Worm (Caenorhabditis elegans) whole organism, L4 larva: ENCODE data around the gene unc-105.

Experiments
- D1046.2 ChIP-seq: fragments of 200-800 bp; sonication (Bioruptor generic); IDR thresholded peaks from 2 replicates; pipeline ENCODE4 v1.3.6; 2022; ENCODE audit warnings: missing genetic modification characterization, missing compliant biosample characterization
- F44E2.7 ChIP-seq: fragments of 200-800 bp; sonication (Bioruptor generic); IDR thresholded peaks from 2 replicates; pipeline ENCODE4 v2.1.2; 2022; ENCODE audit warnings: missing genetic modification characterization, missing compliant biosample characterization
- T20F7.1 ChIP-seq: fragments of 200-800 bp; sonication (Bioruptor generic); optimal IDR thresholded peaks from 2 replicates; lab custom pipeline; 2018; ENCODE audit warnings: mild to moderate bottlenecking, missing genetic modification characterization, missing compliant biosample characterization
- T26A8.4 ChIP-seq: fragments of 200-800 bp; sonication (Bioruptor generic); IDR thresholded peaks from 2 replicates; pipeline ENCODE4 v1.3.6; 2022; ENCODE audit warnings: missing genetic modification characterization, missing compliant biosample characterization
- ZK337.2 ChIP-seq: fragments of 200-800 bp; sonication (Bioruptor generic); IDR thresholded peaks from 2 replicates; pipeline ENCODE4 v1.3.6; 2022; ENCODE audit warnings: missing genetic modification reagents, missing genetic modification characterization, missing compliant biosample characterization
- ZK546.5 ChIP-seq, 2 experiments: sonication (generic microtip); optimal IDR thresholded peaks; 2 replicates each; lab custom pipeline; 2017; ENCODE audit warnings: missing biosample characterization in 2 of 2, missing genetic modification characterization in 2 of 2
- ama-1 ChIP-seq: fragments of 150-350 bp; optimal IDR thresholded peaks from 2 replicates; lab custom pipeline; 2014; ENCODE audit warnings: inconsistent platforms, mixed read lengths
- attf-4 ChIP-seq: sonication (generic microtip); optimal IDR thresholded peaks from 3 replicates; lab custom pipeline; 2017; ENCODE audit warnings: missing biosample characterization, missing genetic modification characterization
- ceh-20 ChIP-seq: fragments of 200-800 bp; sonication (Bioruptor generic); IDR thresholded peaks from 2 replicates; pipeline ENCODE4 v1.3.6; 2022; ENCODE audit warnings: missing genetic modification reagents, missing genetic modification characterization, missing compliant biosample characterization
- ceh-28 ChIP-seq: fragments of 150-350 bp; optimal IDR thresholded peaks from 2 replicates; lab custom pipeline; 2014; ENCODE audit warnings: missing biosample characterization, missing genetic modification reagents, missing genetic modification characterization
- ceh-62 ChIP-seq: sonication (generic microtip); optimal IDR thresholded peaks from 2 replicates; lab custom pipeline; 2017; ENCODE audit warnings: missing biosample characterization, missing genetic modification characterization
- daf-16 ChIP-seq, 3 experiments: sonication (generic microtip); optimal IDR thresholded peaks; 2 replicates each; lab custom pipeline; 2016 to 2017; ENCODE audit warnings: missing genetic modification characterization in 3 of 3, missing genetic modification reagents in 3 of 3, mild to moderate bottlenecking in 2 of 3, missing compliant biosample characterization in 2 of 3, missing biosample characterization in 1 of 3, moderate library complexity in 1 of 3
- daf-8 ChIP-seq: fragments of 200-800 bp; sonication (Bioruptor generic); IDR thresholded peaks from 2 replicates; pipeline ENCODE4 v1.3.6; 2022; ENCODE audit warnings: missing genetic modification characterization, missing compliant biosample characterization
- dmd-6 ChIP-seq: fragments of 200-800 bp; sonication (Bioruptor generic); IDR thresholded peaks from 2 replicates; pipeline ENCODE4 v1.3.6; 2022; ENCODE audit warnings: missing genetic modification reagents, missing genetic modification characterization, missing compliant biosample characterization
- dmd-9 ChIP-seq: fragments of 200-800 bp; sonication (Bioruptor generic); IDR thresholded peaks from 2 replicates; pipeline ENCODE4 v1.3.6; 2022; ENCODE audit warnings: missing genetic modification reagents, missing genetic modification characterization, missing compliant biosample characterization
- dve-1 ChIP-seq: sonication (generic microtip); optimal IDR thresholded peaks from 2 replicates; lab custom pipeline; 2017; ENCODE audit warnings: antibody characterized with exemption, mild to moderate bottlenecking, missing genetic modification characterization, missing compliant biosample characterization; ENCODE audit not compliant: insufficient read depth
- egl-27 ChIP-seq: sonication (generic microtip); optimal IDR thresholded peaks from 3 replicates; lab custom pipeline; 2017; ENCODE audit warnings: missing biosample characterization, missing genetic modification reagents, missing genetic modification characterization
- egl-43 ChIP-seq: fragments of 200-800 bp; sonication (Bioruptor generic); IDR thresholded peaks from 2 replicates; pipeline ENCODE4 v1.3.6; 2022; ENCODE audit warnings: missing genetic modification reagents, missing genetic modification characterization, missing compliant biosample characterization
- fkh-10 ChIP-seq: fragments of 150-350 bp; optimal IDR thresholded peaks from 2 replicates; lab custom pipeline; 2014; ENCODE audit warnings: missing biosample characterization, missing genetic modification reagents, missing genetic modification characterization
- hlh-11 ChIP-seq: fragments of 200-800 bp; sonication (Bioruptor generic); optimal IDR thresholded peaks from 2 replicates; lab custom pipeline; 2018; ENCODE audit warnings: mild to moderate bottlenecking, missing genetic modification characterization, missing compliant biosample characterization
- hlh-30 ChIP-seq: sonication (generic microtip); optimal IDR thresholded peaks from 2 replicates; lab custom pipeline; 2017; ENCODE audit warnings: antibody characterized with exemption, mild to moderate bottlenecking, missing genetic modification characterization, missing compliant biosample characterization; ENCODE audit not compliant: insufficient read depth
- hmg-1.1 ChIP-seq: fragments of 200-800 bp; sonication (Bioruptor generic); IDR thresholded peaks from 2 replicates; pipeline ENCODE4 v1.3.6; 2022; ENCODE audit warnings: missing genetic modification reagents, missing genetic modification characterization, missing compliant biosample characterization
- lin-13 ChIP-seq: fragments of 150-350 bp; optimal IDR thresholded peaks from 2 replicates; lab custom pipeline; 2014; ENCODE audit warnings: missing biosample characterization, missing genetic modification reagents, missing genetic modification characterization
- lin-15B ChIP-seq: fragments of 150-350 bp; sonication (generic microtip); optimal IDR thresholded peaks from 3 replicates; lab custom pipeline; 2014; ENCODE audit warnings: missing biosample characterization, missing genetic modification characterization
- lin-29 ChIP-seq: fragments of 200-800 bp; sonication (Bioruptor generic); IDR thresholded peaks from 2 replicates; pipeline ENCODE4 v1.3.6; 2022; ENCODE audit warnings: missing genetic modification reagents, missing genetic modification characterization, missing compliant biosample characterization
- lin-38 ChIP-seq: fragments of 200-800 bp; sonication (Bioruptor generic); IDR thresholded peaks from 2 replicates; pipeline ENCODE4 v1.3.6; 2022; ENCODE audit warnings: missing genetic modification reagents, missing genetic modification characterization, missing compliant biosample characterization
- lir-3 ChIP-seq: sonication (generic microtip); optimal IDR thresholded peaks from 2 replicates; lab custom pipeline; 2016; ENCODE audit warnings: mild to moderate bottlenecking, missing genetic modification characterization, missing compliant biosample characterization
- madf-5 ChIP-seq, 2 experiments: fragments of 200-800 bp; sonication (Bioruptor generic); IDR thresholded peaks; 2 replicates each; pipeline ENCODE4 v1.3.6; 2022; ENCODE audit warnings: missing compliant biosample characterization in 2 of 2, missing genetic modification characterization in 2 of 2
- mdt-29 ChIP-seq: fragments of 200-800 bp; sonication (Bioruptor generic); IDR thresholded peaks from 2 replicates; pipeline ENCODE4 v1.3.6; 2022; ENCODE audit warnings: missing genetic modification reagents, missing genetic modification characterization, missing compliant biosample characterization
- mes-2 ChIP-seq: sonication (generic microtip); optimal IDR thresholded peaks from 2 replicates; lab custom pipeline; 2016; ENCODE audit warnings: missing genotype, mild to moderate bottlenecking, missing genetic modification characterization, missing compliant biosample characterization; ENCODE audit not compliant: poor library complexity, severe bottlenecking
- mxl-3 ChIP-seq: fragments of 200-800 bp; sonication (Bioruptor generic); optimal IDR thresholded peaks from 2 replicates; lab custom pipeline; 2018; ENCODE audit warnings: mild to moderate bottlenecking, missing genetic modification characterization, missing compliant biosample characterization
- nhr-10 ChIP-seq: fragments of 150-350 bp; optimal IDR thresholded peaks from 2 replicates; lab custom pipeline; 2014; ENCODE audit warnings: missing biosample characterization, missing genetic modification characterization
- nhr-11 ChIP-seq: fragments of 150-350 bp; optimal IDR thresholded peaks from 2 replicates; lab custom pipeline; 2014; ENCODE audit warnings: missing biosample characterization, missing genetic modification characterization
- nhr-237 ChIP-seq: sonication (generic microtip); optimal IDR thresholded peaks from 2 replicates; lab custom pipeline; 2017; ENCODE audit warnings: missing biosample characterization, missing genetic modification characterization
- nhr-28 ChIP-seq: fragments of 150-350 bp; optimal IDR thresholded peaks from 2 replicates; lab custom pipeline; 2014; ENCODE audit warnings: missing biosample characterization, missing genetic modification characterization
- nhr-41 ChIP-seq: fragments of 200-800 bp; sonication (Bioruptor generic); IDR thresholded peaks from 2 replicates; pipeline ENCODE4 v1.3.6; 2022; ENCODE audit warnings: missing genetic modification reagents, missing genetic modification characterization, missing compliant biosample characterization
- nhr-6 ChIP-seq: fragments of 150-350 bp; optimal IDR thresholded peaks from 2 replicates; lab custom pipeline; 2014; ENCODE audit warnings: missing biosample characterization, missing genetic modification characterization
- nhr-76 ChIP-seq: fragments of 150-350 bp; optimal IDR thresholded peaks from 2 replicates; lab custom pipeline; 2014; ENCODE audit warnings: missing biosample characterization, missing genetic modification characterization
- nhr-77 ChIP-seq: fragments of 150-350 bp; optimal IDR thresholded peaks from 2 replicates; lab custom pipeline; 2014; ENCODE audit warnings: missing biosample characterization, missing genetic modification characterization
- php-3 ChIP-seq: fragments of 200-800 bp; sonication (Bioruptor generic); IDR thresholded peaks from 2 replicates; pipeline ENCODE4 v1.3.6; 2022; ENCODE audit warnings: missing genetic modification reagents, missing genetic modification characterization, missing compliant biosample characterization
- pqm-1 ChIP-seq: sonication (generic microtip); optimal IDR thresholded peaks from 2 replicates; lab custom pipeline; 2017; ENCODE audit warnings: missing biosample characterization, missing genetic modification characterization
- saeg-2 ChIP-seq: fragments of 200-800 bp; sonication (Bioruptor generic); IDR thresholded peaks from 2 replicates; pipeline ENCODE4 v1.3.6; 2022; ENCODE audit warnings: missing genetic modification reagents, missing genetic modification characterization, missing compliant biosample characterization
- sdz-12 ChIP-seq: fragments of 200-800 bp; sonication (Bioruptor generic); optimal IDR thresholded peaks from 2 replicates; lab custom pipeline; 2018; ENCODE audit warnings: mild to moderate bottlenecking, missing genetic modification characterization, missing compliant biosample characterization
- spr-1 ChIP-seq: sonication (generic microtip); optimal IDR thresholded peaks from 2 replicates; lab custom pipeline; 2016; ENCODE audit warnings: mild to moderate bottlenecking, missing genetic modification characterization, missing compliant biosample characterization
- unc-62 ChIP-seq, 3 experiments: fragments of 150-350 bp in 1 of 3; sonication (generic microtip); optimal IDR thresholded peaks in 2 of 3; peaks in 1 of 3; 1 replicate in 1 of 3; 2 replicates in 2 of 3; lab custom pipeline; 2014 to 2017; ENCODE audit warnings: missing biosample characterization in 3 of 3, missing genetic modification characterization in 3 of 3, missing genetic modification reagents in 3 of 3, missing genotype in 1 of 3

The unc-105 gene

ce11 chrII:8073222-8073621 lies 43.0 kb upstream of the unc-105 start, which contains the start of gene gpcp-2:
Gene gpcp-2, minus strand, starts transcription at chrII:8073374.
- peak; percentile 66 for TF ChIP-seq pqm-1 (tag; lab: Kevin White, UChicago)
- TF ChIP-seq ZK337.2 (GFP tag; lab: Robert Waterston, UW) = no peak
- TF ChIP-seq daf-16 (GFP tag; optimal IDR thresholded peaks at IDR 0.05; lab: Kevin White, UChicago) = no peak
- TF ChIP-seq daf-16 (tag; optimal IDR thresholded peaks at IDR 0.05; lab: Kevin White, UChicago) = peak; percentile 29
- TF ChIP-seq dmd-6 (GFP tag; lab: Robert Waterston, UW) = peak; percentile 45
- TF ChIP-seq T26A8.4 (GFP tag; lab: Robert Waterston, UW) = no peak
- TF ChIP-seq dve-1 (tag; lab: Kevin White, UChicago) = peak; percentile 48

ce11 chrII:8074058-8074457 lies 42.2 kb upstream of the unc-105 start:
- TF ChIP-seq dmd-6 (GFP tag; lab: Robert Waterston, UW) (peak; percentile 36; the same call in 1 of the 2 replicates), madf-5 (GFP tag; IDR thresholded peaks at IDR 0.05; lab: Robert Waterston, UW) (no peak), attf-4 (no peak), unc-62 (GFP tag; optimal IDR thresholded peaks at IDR 0.05 in 1 of 2; lab: Kevin White, UChicago) (no peak), unc-62 (tag; optimal IDR thresholded peaks at IDR 0.05; lab: Kevin White, UChicago) (no peak), daf-8 (GFP tag; lab: Robert Waterston, UW) (no peak), dve-1 (tag; lab: Kevin White, UChicago) (peak; percentile 77), php-3 (GFP tag; lab: Robert Waterston, UW) (0 out of 2 replicates have a peak, but pooled peaks have one; percentile 31), D1046.2 (GFP tag; lab: Robert Waterston, UW) (no peak), daf-16 (GFP tag; optimal IDR thresholded peaks at IDR 0.05; lab: Kevin White, UChicago) (no peak), daf-16 (tag; optimal IDR thresholded peaks at IDR 0.05; lab: Kevin White, UChicago) (peak; percentile 91), T20F7.1 (GFP tag; lab: Kevin White, UChicago) (no peak), hlh-30 (tag; lab: Kevin White, UChicago) (peak; percentile 2), sdz-12 (GFP tag; lab: Kevin White, UChicago) (no peak), nhr-237 (tag; lab: Kevin White, UChicago) (no peak), egl-27 (tag; lab: Kevin White, UChicago) (no peak), nhr-28 (tag; lab: Kevin White, UChicago) (peak; percentile 7), hlh-11 (peak; percentile 38)
- TF ChIP-seq, all 104 proteins: peak for 7

ce11 chrII:8075324-8075810 lies 40.9 kb upstream of the unc-105 start, which contains the start of gene K02C4.2:
Gene K02C4.2, plus strand, starts transcription at chrII:8075760.
- TF ChIP-seq attf-4 = no peak
- TF ChIP-seq nhr-41 (GFP tag; lab: Robert Waterston, UW) = 0 out of 2 replicates have a peak, but pooled peaks have one; percentile 53
- peak; percentile 73 for TF ChIP-seq lin-13 (GFP tag; lab: Kevin White, UChicago)
- TF ChIP-seq lin-38 (GFP tag; lab: Robert Waterston, UW) = peak; percentile 83
- no peak for TF ChIP-seq nhr-76 (tag; lab: Kevin White, UChicago)
- no peak for TF ChIP-seq nhr-11 (tag; lab: Kevin White, UChicago)
- TF ChIP-seq egl-43 (GFP tag; lab: Robert Waterston, UW) = peak; percentile 96
- TF ChIP-seq mxl-3 (GFP tag; lab: Kevin White, UChicago) = peak; percentile 86
- TF ChIP-seq ZK546.5 (tag; optimal IDR thresholded peaks at IDR 0.05; lab: Kevin White, UChicago) = no peak
- TF ChIP-seq saeg-2 = 0 out of 2 replicates have a peak, but pooled peaks have one; percentile 13
- TF ChIP-seq spr-1 (tag; lab: Kevin White, UChicago) = peak; percentile 73
- peak; percentile 76 for TF ChIP-seq nhr-6 (tag; lab: Kevin White, UChicago)
- TF ChIP-seq fkh-10 (GFP tag; lab: Kevin White, UChicago) = no peak
- peak; percentile 64 for TF ChIP-seq lir-3 (tag; lab: Kevin White, UChicago)
- no peak for TF ChIP-seq ama-1 (lab: Kevin White, UChicago)
- TF ChIP-seq nhr-77 = peak; percentile 35
- peak; percentile 28 for TF ChIP-seq pqm-1 (tag; lab: Kevin White, UChicago)
- no peak for TF ChIP-seq ceh-62 (tag; lab: Kevin White, UChicago)
- no peak for TF ChIP-seq ceh-28 (tag; lab: Kevin White, UChicago)
- peak; percentile 18 for TF ChIP-seq nhr-10 (tag; lab: Kevin White, UChicago)
- peak; percentile 89 for TF ChIP-seq mes-2 (tag; lab: Kevin White, UChicago)
- TF ChIP-seq F44E2.7 = 0 out of 2 replicates have a peak, but pooled peaks have one; percentile 66
- no peak for TF ChIP-seq lin-15B (tag; lab: Kevin White, UChicago)
- peak; percentile 82 for TF ChIP-seq hmg-1.1 (GFP tag; lab: Robert Waterston, UW)
- TF ChIP-seq dmd-9 (GFP tag; lab: Robert Waterston, UW) = no peak
- 0 out of 2 replicates have a peak, but pooled peaks have one; percentile 40 for TF ChIP-seq lin-29 (GFP tag; lab: Robert Waterston, UW)
- peak; percentile 84 for TF ChIP-seq T26A8.4 (GFP tag; lab: Robert Waterston, UW)
- TF ChIP-seq ceh-20 (GFP tag; lab: Robert Waterston, UW) = peak; percentile 79
- TF ChIP-seq mdt-29 (GFP tag; lab: Robert Waterston, UW) = peak; percentile 55; the same call in 1 of the 2 replicates
